Worm (Caenorhabditis elegans) whole organism, young adult: Measurements from ENCODE around the gene lrpc-1.

Experiments
- B0019.2 ChIP-seq: fragments of 200-800 bp; sonication (Bioruptor generic); conservative IDR thresholded peaks from 2 replicates; pipeline ENCODE4 v1.3.6; 2022; ENCODE audit warnings: missing genetic modification reagents, missing genetic modification characterization, missing compliant biosample characterization
- B0035.1 ChIP-seq: sonication (generic microtip); optimal IDR thresholded peaks from 2 replicates; lab custom pipeline; 2016; ENCODE audit warnings: missing genetic modification characterization, mild to moderate bottlenecking, missing compliant biosample characterization, missing genotype, missing genetic modification reagents
- B0261.1 ChIP-seq: sonication (generic microtip); optimal IDR thresholded peaks from 2 replicates; lab custom pipeline; 2016; ENCODE audit warnings: mild to moderate bottlenecking, missing genetic modification characterization, moderate library complexity, missing compliant biosample characterization
- D2030.7 ChIP-seq: fragments of 200-800 bp; sonication (Bioruptor generic); IDR thresholded peaks from 2 replicates; pipeline ENCODE4 v1.3.6; 2022; ENCODE audit warnings: missing genetic modification reagents, missing genetic modification characterization, missing compliant biosample characterization
- F23B12.7 ChIP-seq: sonication (generic microtip); optimal IDR thresholded peaks from 2 replicates; lab custom pipeline; 2017; ENCODE audit warnings: missing genetic modification characterization, mild to moderate bottlenecking, missing compliant biosample characterization, antibody characterized with exemption, moderate library complexity; ENCODE audit not compliant: insufficient read depth
- F55B11.4 ChIP-seq: sonication (generic microtip); optimal IDR thresholded peaks from 2 replicates; lab custom pipeline; 2016; ENCODE audit warnings: missing compliant biosample characterization, missing genetic modification characterization, borderline replicate concordance; ENCODE audit not compliant: insufficient read depth
- K11D2.4 ChIP-seq: fragments of 200-800 bp; sonication (Bioruptor generic); IDR thresholded peaks from 2 replicates; pipeline ENCODE4 v1.3.6; 2022; ENCODE audit warnings: missing genetic modification reagents, missing genetic modification characterization, missing compliant biosample characterization
- K12H6.12 ChIP-seq: fragments of 200-800 bp; sonication (Bioruptor generic); optimal IDR thresholded peaks from 2 replicates; lab custom pipeline; 2018; ENCODE audit warnings: mild to moderate bottlenecking, missing genetic modification characterization, missing compliant biosample characterization
- Y56A3A.18 ChIP-seq: fragments of 200-800 bp; sonication (Bioruptor generic); IDR thresholded peaks from 2 replicates; pipeline ENCODE4 v1.3.6; 2022; ENCODE audit warnings: missing genetic modification reagents, missing genetic modification characterization, missing compliant biosample characterization
- akir-1 ChIP-seq: fragments of 200-800 bp; sonication (Bioruptor generic); optimal IDR thresholded peaks from 2 replicates; lab custom pipeline; 2018; ENCODE audit warnings: mild to moderate bottlenecking, missing genetic modification characterization, moderate library complexity, missing compliant biosample characterization
- aptf-2 ChIP-seq: fragments of 200-800 bp; sonication (Bioruptor generic); conservative IDR thresholded peaks from 2 replicates; pipeline ENCODE4 v1.3.6; 2022; ENCODE audit warnings: missing genetic modification reagents, missing genetic modification characterization, missing compliant biosample characterization
- attf-3 ChIP-seq: fragments of 200-800 bp; sonication (Bioruptor generic); conservative IDR thresholded peaks from 2 replicates; pipeline ENCODE4 v1.3.6; 2022; ENCODE audit warnings: missing genetic modification reagents, missing genetic modification characterization, missing compliant biosample characterization
- ceh-100 ChIP-seq: fragments of 200-800 bp; sonication (Bioruptor generic); IDR thresholded peaks from 2 replicates; pipeline ENCODE4 v1.3.6; 2022; ENCODE audit warnings: missing genetic modification reagents, missing genetic modification characterization, missing compliant biosample characterization
- ceh-40 ChIP-seq: fragments of 200-800 bp; sonication (Bioruptor generic); IDR thresholded peaks from 2 replicates; pipeline ENCODE4 v1.3.6; 2022; ENCODE audit warnings: missing genetic modification characterization, missing compliant biosample characterization
- ceh-79 ChIP-seq: sonication (generic microtip); optimal IDR thresholded peaks from 2 replicates; lab custom pipeline; 2017; ENCODE audit warnings: mild to moderate bottlenecking, missing genetic modification characterization, missing compliant biosample characterization
- chd-7 ChIP-seq: sonication (generic microtip); optimal IDR thresholded peaks from 2 replicates; lab custom pipeline; 2016; ENCODE audit warnings: mild to moderate bottlenecking, missing genetic modification characterization, moderate library complexity, missing compliant biosample characterization
- die-1 ChIP-seq: sonication (generic microtip); optimal IDR thresholded peaks from 2 replicates; lab custom pipeline; 2016; ENCODE audit warnings: missing genotype, mild to moderate bottlenecking, missing genetic modification characterization, missing compliant biosample characterization
- dox-1 ChIP-seq: fragments of 200-800 bp; sonication (Bioruptor generic); IDR thresholded peaks from 2 replicates; pipeline ENCODE4 v1.3.6; 2022; ENCODE audit warnings: missing genetic modification reagents, missing genetic modification characterization, missing compliant biosample characterization
- egrh-3 ChIP-seq: fragments of 200-800 bp; sonication (Bioruptor generic); IDR thresholded peaks from 2 replicates; pipeline ENCODE4 v1.3.6; 2022; ENCODE audit warnings: missing genetic modification reagents, missing genetic modification characterization, missing compliant biosample characterization
- ekl-4 ChIP-seq: fragments of 200-800 bp; sonication (Bioruptor generic); IDR thresholded peaks from 2 replicates; pipeline ENCODE4 v1.3.6; 2022; ENCODE audit warnings: missing genetic modification reagents, missing genetic modification characterization, missing compliant biosample characterization
- him-1 ChIP-seq: sonication (generic microtip); optimal IDR thresholded peaks from 2 replicates; lab custom pipeline; 2016; ENCODE audit warnings: missing genotype, missing genetic modification reagents, missing genetic modification characterization, missing compliant biosample characterization
- hlh-12 ChIP-seq: sonication (generic microtip); optimal IDR thresholded peaks from 2 replicates; lab custom pipeline; 2016; ENCODE audit warnings: missing genetic modification characterization, missing compliant biosample characterization
- hlh-26 ChIP-seq: fragments of 200-800 bp; sonication (Bioruptor generic); conservative IDR thresholded peaks from 2 replicates; pipeline ENCODE4 v1.3.6; 2022; ENCODE audit warnings: missing genetic modification reagents, missing genetic modification characterization, missing compliant biosample characterization
- hrde-1 ChIP-seq: sonication (generic microtip); optimal IDR thresholded peaks from 2 replicates; lab custom pipeline; 2016; ENCODE audit warnings: missing genetic modification characterization, mild to moderate bottlenecking, missing compliant biosample characterization, moderate library complexity, missing genotype, missing genetic modification reagents, borderline replicate concordance
- let-607 ChIP-seq, 2 experiments: fragments of 200-800 bp in 1 of 2; sonication (Bioruptor generic) in 1 of 2; sonication (generic microtip) in 1 of 2; optimal IDR thresholded peaks; 2 replicates each; lab custom pipeline; 2016 to 2018; ENCODE audit warnings: mild to moderate bottlenecking in 2 of 2, missing compliant biosample characterization in 2 of 2, missing genetic modification characterization in 2 of 2, moderate library complexity in 2 of 2, missing genotype in 1 of 2
- lin-35 ChIP-seq, 3 experiments: fragments of 150-350 bp in 2 of 3; sonication (generic microtip) in 1 of 3; optimal IDR thresholded peaks; 2 replicates each; lab custom pipeline; 2014 to 2018; ENCODE audit warnings: missing biosample characterization in 3 of 3, missing genetic modification characterization in 3 of 3, missing genetic modification reagents in 3 of 3
- lin-54 ChIP-seq: fragments of 200-800 bp; sonication (Bioruptor generic); optimal IDR thresholded peaks from 2 replicates; lab custom pipeline; 2018; ENCODE audit warnings: mild to moderate bottlenecking, missing genetic modification characterization, missing compliant biosample characterization
- lsy-27 ChIP-seq: sonication (generic microtip); optimal IDR thresholded peaks from 2 replicates; lab custom pipeline; 2017; ENCODE audit warnings: missing genetic modification characterization, mild to moderate bottlenecking, missing compliant biosample characterization, antibody characterized with exemption, missing genotype, borderline replicate concordance; ENCODE audit not compliant: insufficient read depth
- mcd-1 ChIP-seq: fragments of 200-800 bp; sonication (Bioruptor generic); IDR thresholded peaks from 2 replicates; pipeline ENCODE4 v1.3.6; 2022; ENCODE audit warnings: missing genetic modification reagents, missing genetic modification characterization, missing compliant biosample characterization
- mes-4 ChIP-seq: sonication (generic microtip); optimal IDR thresholded peaks from 2 replicates; lab custom pipeline; 2016; ENCODE audit warnings: missing genotype, missing genetic modification characterization, missing compliant biosample characterization
- nfya-1 ChIP-seq: sonication (generic microtip); optimal IDR thresholded peaks from 2 replicates; lab custom pipeline; 2017; ENCODE audit warnings: antibody characterized with exemption, missing compliant biosample characterization, missing genetic modification characterization, borderline replicate concordance; ENCODE audit not compliant: insufficient read depth
- nhr-120 ChIP-seq: fragments of 200-800 bp; sonication (Bioruptor generic); IDR thresholded peaks from 2 replicates; pipeline ENCODE4 v1.3.6; 2022; ENCODE audit warnings: missing genetic modification characterization, missing compliant biosample characterization
- nhr-27 ChIP-seq: fragments of 200-800 bp; sonication (Bioruptor generic); optimal IDR thresholded peaks from 2 replicates; lab custom pipeline; 2018; ENCODE audit warnings: mild to moderate bottlenecking, missing genetic modification characterization, moderate library complexity, missing compliant biosample characterization
- nhr-90 ChIP-seq: sonication (generic microtip); optimal IDR thresholded peaks from 2 replicates; lab custom pipeline; 2016; ENCODE audit warnings: missing genotype, mild to moderate bottlenecking, missing genetic modification characterization, missing compliant biosample characterization
- pha-4 ChIP-seq: fragments of 150-350 bp; sonication (generic microtip); optimal IDR thresholded peaks from 2 replicates; lab custom pipeline; 2014; ENCODE audit warnings: missing biosample characterization, missing genetic modification reagents, missing genetic modification characterization
- rcor-1 ChIP-seq: fragments of 200-800 bp; sonication (Bioruptor generic); IDR thresholded peaks from 2 replicates; pipeline ENCODE4 v1.3.6; 2022; ENCODE audit warnings: missing genetic modification reagents, missing genetic modification characterization, missing compliant biosample characterization
- repo-1 ChIP-seq: sonication (generic microtip); optimal IDR thresholded peaks from 2 replicates; lab custom pipeline; 2017; ENCODE audit warnings: mild to moderate bottlenecking, missing genetic modification characterization, missing compliant biosample characterization
- rpc-1 ChIP-seq, 2 experiments: fragments of 150-350 bp in 1 of 2; sonication (generic microtip) in 1 of 2; optimal IDR thresholded peaks; 2 replicates each; lab custom pipeline; 2014 to 2018; ENCODE audit warnings: missing biosample characterization in 1 of 2, missing genetic modification characterization in 1 of 2, missing genetic modification reagents in 1 of 2, missing genotype in 1 of 2
- sea-2 ChIP-seq: fragments of 200-800 bp; sonication (Bioruptor generic); IDR thresholded peaks from 2 replicates; pipeline ENCODE4 v1.3.6; 2022; ENCODE audit warnings: missing genetic modification characterization, missing compliant biosample characterization
- somi-1 ChIP-seq: fragments of 200-800 bp; sonication (Bioruptor generic); optimal IDR thresholded peaks from 2 replicates; lab custom pipeline; 2018; ENCODE audit warnings: mild to moderate bottlenecking, missing genetic modification characterization, missing compliant biosample characterization
- tlf-1 ChIP-seq: fragments of 200-800 bp; sonication (Bioruptor generic); optimal IDR thresholded peaks from 2 replicates; lab custom pipeline; 2018; ENCODE audit warnings: mild to moderate bottlenecking, missing genetic modification characterization, missing compliant biosample characterization
- unc-130 ChIP-seq: sonication (generic microtip); optimal IDR thresholded peaks from 2 replicates; lab custom pipeline; 2016; ENCODE audit warnings: missing genetic modification reagents, missing genetic modification characterization, missing compliant biosample characterization
- unc-62 ChIP-seq: fragments of 150-350 bp; optimal IDR thresholded peaks from 2 replicates; lab custom pipeline; 2014; ENCODE audit warnings: missing biosample characterization, missing genetic modification reagents, missing genetic modification characterization
- zim-3 ChIP-seq: sonication (generic microtip); optimal IDR thresholded peaks from 2 replicates; lab custom pipeline; 2017; ENCODE audit warnings: mild to moderate bottlenecking, missing genetic modification characterization, moderate library complexity, missing compliant biosample characterization
- ztf-18 ChIP-seq: sonication (generic microtip); optimal IDR thresholded peaks from 2 replicates; lab custom pipeline; 2016; ENCODE audit warnings: missing genotype, mild to moderate bottlenecking, missing genetic modification characterization, missing compliant biosample characterization
- ztf-25 ChIP-seq: fragments of 200-800 bp; sonication (Bioruptor generic); IDR thresholded peaks from 2 replicates; pipeline ENCODE4 v1.3.6; 2022; ENCODE audit warnings: missing genetic modification reagents, missing genetic modification characterization, missing compliant biosample characterization

The lrpc-1 gene

ce11 chrV:5579666-5580065 is 33.3 kb downstream of the lrpc-1 start:
- TF ChIP-seq chd-7 (tag; lab: Kevin White, UChicago) (no peak), ztf-25 (GFP tag; lab: Robert Waterston, UW) (no peak), Y56A3A.18 (no peak), aptf-2 (GFP tag; lab: Robert Waterston, UW) (no peak), F23B12.7 (tag; lab: Kevin White, UChicago) (no peak), dox-1 (GFP tag; lab: Robert Waterston, UW) (no peak), ztf-18 (no peak), unc-130 (GFP tag; lab: Kevin White, UChicago) (no peak), lin-35 (GFP tag; optimal IDR thresholded peaks at IDR 0.05; lab: Kevin White, UChicago) (no peak), ceh-100 (GFP tag; lab: Robert Waterston, UW) (no peak), attf-3 (GFP tag; lab: Robert Waterston, UW) (no peak), D2030.7 (no peak), nhr-120 (no peak)

ce11 chrV:5576008-5576407 is 37.0 kb downstream of the lrpc-1 start:
- TF ChIP-seq ekl-4, result no peak
- no peak for TF ChIP-seq B0019.2
- peak; percentile 61 for TF ChIP-seq rpc-1 (optimal IDR thresholded peaks at IDR 0.05; lab: Kevin White, UChicago)
- peak; percentile 42 for TF ChIP-seq rpc-1 (tag; optimal IDR thresholded peaks at IDR 0.05; lab: Kevin White, UChicago)
- TF ChIP-seq nfya-1 (tag; lab: Kevin White, UChicago), result no peak
- TF ChIP-seq mes-4, result no peak
- TF ChIP-seq F55B11.4 (tag; lab: Kevin White, UChicago), result no peak
- TF ChIP-seq die-1 (tag; lab: Kevin White, UChicago), result no peak
- TF ChIP-seq repo-1, result peak; percentile 63
- peak; percentile 6 for TF ChIP-seq lin-54 (GFP tag; lab: Kevin White, UChicago)
- peak; percentile 83 for TF ChIP-seq pha-4 (tag; lab: Kevin White, UChicago)
- TF ChIP-seq ceh-79 (tag; lab: Kevin White, UChicago), result no peak
- TF ChIP-seq akir-1, result no peak
- no peak for TF ChIP-seq attf-3 (GFP tag; lab: Robert Waterston, UW)
- no peak for TF ChIP-seq hrde-1 (tag; lab: Kevin White, UChicago)
- no peak for TF ChIP-seq somi-1 (GFP tag; lab: Kevin White, UChicago)
- no peak for TF ChIP-seq lsy-27 (tag; lab: Kevin White, UChicago)
- TF ChIP-seq B0035.1 (tag; lab: Kevin White, UChicago), result no peak
- TF ChIP-seq him-1 (tag; lab: Kevin White, UChicago), result no peak
- TF ChIP-seq nhr-27 (tag; lab: Kevin White, UChicago), result no peak
- TF ChIP-seq unc-62 (GFP tag; lab: Kevin White, UChicago), result peak; percentile 51
- no peak for TF ChIP-seq rcor-1 (GFP tag; lab: Robert Waterston, UW)
- no peak for TF ChIP-seq mcd-1 (GFP tag; lab: Robert Waterston, UW)
- peak; percentile 37 to 75 for TF ChIP-seq let-607 (tag; optimal IDR thresholded peaks at IDR 0.05; lab: Kevin White, UChicago)
- TF ChIP-seq ceh-40 (GFP tag; lab: Robert Waterston, UW), result no peak
- no peak for TF ChIP-seq hlh-26
- peak; percentile 54 for TF ChIP-seq B0261.1
- no peak for TF ChIP-seq hlh-12 (tag; lab: Kevin White, UChicago)
- no peak for TF ChIP-seq egrh-3
- no peak for TF ChIP-seq tlf-1 (GFP tag; lab: Kevin White, UChicago)
- TF ChIP-seq nhr-90 (tag; lab: Kevin White, UChicago), result peak; percentile 32
- no peak for TF ChIP-seq aptf-2 (GFP tag; lab: Robert Waterston, UW)
- TF ChIP-seq zim-3 (tag; lab: Kevin White, UChicago), result no peak
- TF ChIP-seq sea-2 (GFP tag; lab: Robert Waterston, UW), result no peak
- TF ChIP-seq chd-7 (tag; lab: Kevin White, UChicago), result no peak
- no peak for TF ChIP-seq K11D2.4
- TF ChIP-seq dox-1 (GFP tag; lab: Robert Waterston, UW), result no peak
- no peak for TF ChIP-seq K12H6.12 (tag; lab: Kevin White, UChicago)
